Worm (Caenorhabditis elegans): Measurements from ENCODE around the gene C16C8.7.
"Not testable (repeated sequence)": the region's sequence is repeated elsewhere in the genome, so short reads cannot be mapped to it uniquely, and the experiment has no call there.

C16C8.7 gene

ce11 chrII:3502520-3503323, 42.8 kb upstream of the C16C8.7 start, which contains the start of the genes col-71 and Y49F6B.2 (continued):
- TF ChIP-seq fkh-10 (GFP tag; optimal IDR thresholded peaks at IDR 0.05): no peak
- TF ChIP-seq ets-4 (tag; optimal IDR thresholded peaks at IDR 0.05): peak; percentile 88
- no peak for TF ChIP-seq fkh-6 (tag; optimal IDR thresholded peaks at IDR 0.05)
- peak; percentile 83 for TF ChIP-seq tbx-2 (tag; optimal IDR thresholded peaks at IDR 0.05)
- TF ChIP-seq sdc-2 (tag; optimal IDR thresholded peaks at IDR 0.05): no peak
- peak; percentile 67 for TF ChIP-seq elt-2 (tag; optimal IDR thresholded peaks at IDR 0.05)
- no peak for TF ChIP-seq ceh-48 (tag; optimal IDR thresholded peaks at IDR 0.05)
- TF ChIP-seq ceh-19 (GFP tag; optimal IDR thresholded peaks at IDR 0.05): no peak
- TF ChIP-seq mec-3 (tag; optimal IDR thresholded peaks at IDR 0.05; ENCODE audit: borderline replicate concordance): peak; percentile 86
- peak; percentile 86 for TF ChIP-seq ceh-2 (tag; optimal IDR thresholded peaks at IDR 0.05)
- TF ChIP-seq odd-2 (tag; optimal IDR thresholded peaks at IDR 0.05): no peak
- peak; percentile 30 for TF ChIP-seq gmeb-2 (tag; optimal IDR thresholded peaks at IDR 0.05)
- no peak for TF ChIP-seq K02D7.2 (tag; optimal IDR thresholded peaks at IDR 0.05)
- TF ChIP-seq ceh-45 (GFP tag; IDR thresholded peaks at IDR 0.05): no peak
- TF ChIP-seq ceh-9 (tag; optimal IDR thresholded peaks at IDR 0.05): no peak
- no peak for TF ChIP-seq unc-3 (GFP tag; conservative IDR thresholded peaks at IDR 0.05)
- peak; percentile 31 for TF ChIP-seq unc-3 (tag; optimal IDR thresholded peaks at IDR 0.05)
- TF ChIP-seq fax-1 (tag; optimal IDR thresholded peaks at IDR 0.05): peak; percentile 70
- peak; percentile 84 for TF ChIP-seq tbx-7 (tag; optimal IDR thresholded peaks at IDR 0.05)

DNA sequence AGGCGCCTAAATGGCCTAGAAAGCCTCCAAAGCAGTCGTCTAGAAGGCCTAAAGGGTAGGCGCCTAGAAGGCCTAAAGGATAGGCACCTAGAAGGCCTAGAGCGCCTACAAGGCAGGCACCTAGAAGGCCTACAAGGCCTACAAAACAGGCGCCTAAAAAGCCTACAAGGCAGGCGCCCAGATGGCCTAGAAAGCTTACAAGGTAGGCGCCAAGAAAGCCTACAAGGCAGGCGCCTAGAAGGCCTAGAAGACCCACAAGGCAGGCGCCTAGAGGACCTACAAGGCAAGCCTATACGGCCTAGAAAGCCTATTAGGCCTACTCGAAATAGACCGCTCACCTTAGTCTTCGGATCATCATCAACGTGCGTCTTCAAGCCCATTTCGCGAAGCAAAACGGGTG, 42.1 kb upstream of the C16C8.7 start:
- TF ChIP-seq fkh-6 (tag; optimal IDR thresholded peaks at IDR 0.05) (no peak), ceh-45 (GFP tag; IDR thresholded peaks at IDR 0.05) (0 out of 2 replicates have a peak, but pooled peaks have one; percentile 6)

DNA sequence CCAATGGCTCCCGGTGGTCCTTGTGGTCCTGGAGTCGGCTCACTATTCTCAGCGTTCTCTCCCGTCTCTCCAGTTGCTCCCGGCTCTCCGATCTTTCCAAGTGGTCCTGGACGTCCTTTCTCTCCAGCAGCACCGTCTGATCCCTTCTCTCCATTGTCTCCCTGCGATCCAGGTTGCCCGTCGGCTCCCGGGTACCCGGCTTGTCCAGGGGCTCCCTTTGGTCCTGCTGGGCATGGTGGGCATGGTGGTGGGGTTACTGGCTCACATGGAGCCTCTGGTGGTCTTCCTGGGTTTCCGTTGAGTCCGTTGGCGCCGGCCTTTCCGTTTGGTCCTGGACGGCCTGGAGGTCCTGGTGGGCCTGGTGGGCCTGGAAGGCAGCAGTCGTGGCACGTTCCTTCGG, 40.4 kb upstream of the C16C8.7 start:
- TF ChIP-seq ceh-45 (GFP tag; IDR thresholded peaks at IDR 0.05): no peak
- no peak for TF ChIP-seq che-1 (tag; optimal IDR thresholded peaks at IDR 0.05)
- TF ChIP-seq C08G9.2 (tag; optimal IDR thresholded peaks at IDR 0.05): peak; percentile 14
- no peak for TF ChIP-seq ama-1 (optimal IDR thresholded peaks at IDR 0.05)
- no peak for TF ChIP-seq fkh-6 (tag; optimal IDR thresholded peaks at IDR 0.05)

- TF ChIP-seq tbx-7 (tag; optimal IDR thresholded peaks at IDR 0.05) (no peak), unc-3 (GFP tag; conservative IDR thresholded peaks at IDR 0.05) (no peak), unc-3 (tag; optimal IDR thresholded peaks at IDR 0.05) (no peak), elt-2 (tag; optimal IDR thresholded peaks at IDR 0.05) (peak; percentile 35), ceh-2 (tag; optimal IDR thresholded peaks at IDR 0.05) (no peak)
Measured at ce11 chrII:3499386-3499785, 39.4 kb upstream of the C16C8.7 start, which contains the start of gene Y49F6B.9. Gene Y49F6B.9, minus strand, starts transcription at chrII:3499387.

- not testable (repeated sequence) for TF ChIP-seq ceh-34, hlh-6, ceh-9 (tag; optimal IDR thresholded peaks at IDR 0.05)
Measured at ce11 chrII:3490797-3491196, 30.8 kb upstream of the C16C8.7 start, which contains the start of gene fbxb-112. Gene fbxb-112, plus strand, starts transcription at chrII:3491097.

DNA sequence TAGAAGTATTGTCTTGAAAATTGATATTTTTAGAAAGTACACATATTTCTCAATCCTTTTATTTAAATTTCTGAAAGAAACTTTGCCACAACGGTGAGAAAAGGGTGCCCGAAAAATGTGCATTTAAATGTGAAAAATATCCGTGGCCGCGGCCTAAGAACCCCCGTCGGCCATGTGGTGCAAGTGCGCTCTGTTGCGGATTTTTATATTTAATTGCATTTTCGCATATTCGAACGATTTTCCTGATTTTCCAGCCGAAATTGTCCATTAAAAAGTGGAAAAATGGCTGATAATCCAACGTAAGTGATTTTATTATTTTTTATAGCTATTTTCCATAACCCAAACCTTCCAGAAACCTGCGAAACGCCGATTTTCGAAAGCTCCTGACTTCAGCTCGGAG, 22.3 kb upstream of the C16C8.7 start, which contains the start of gene smu-2:
Gene smu-2 (plus strand): TSS at position 178 of the 400 bp plus-strand sequence.
- TF ChIP-seq unc-3 (GFP tag; conservative IDR thresholded peaks at IDR 0.05) (0 out of 2 replicates have a peak, but pooled peaks have one; percentile 9), unc-3 (tag; optimal IDR thresholded peaks at IDR 0.05) (no peak), ceh-24 (tag; optimal IDR thresholded peaks at IDR 0.05) (no peak), nfya-1 (tag; optimal IDR thresholded peaks at IDR 0.05) (peak; percentile 33), zip-5 (tag; optimal IDR thresholded peaks at IDR 0.05) (peak; percentile 76), ceh-22 (tag; optimal IDR thresholded peaks at IDR 0.05) (no peak), pha-2 (tag; optimal IDR thresholded peaks at IDR 0.05) (no peak), ceh-18 (tag; optimal IDR thresholded peaks at IDR 0.05) (peak; percentile 48), unc-55 (GFP tag; optimal IDR thresholded peaks at IDR 0.05) (no peak), npax-4 (tag; optimal IDR thresholded peaks at IDR 0.05) (no peak), ceh-6 (GFP tag; optimal IDR thresholded peaks at IDR 0.05) (no peak), K02D7.2 (tag; optimal IDR thresholded peaks at IDR 0.05) (no peak), fkh-6 (tag; optimal IDR thresholded peaks at IDR 0.05) (peak; percentile 12), ceh-9 (tag; optimal IDR thresholded peaks at IDR 0.05) (no peak), ceh-45 (GFP tag; IDR thresholded peaks at IDR 0.05) (peak; percentile 50; the same call in 1 of the 2 replicates), Y22D7AL.16 (tag; optimal IDR thresholded peaks at IDR 0.05) (no peak), hlh-8 (tag; optimal IDR thresholded peaks at IDR 0.05) (peak; percentile 42), ttx-3 (tag; optimal IDR thresholded peaks at IDR 0.05) (peak; percentile 41), tbx-2 (tag; optimal IDR thresholded peaks at IDR 0.05) (peak; percentile 81), hlh-13 (GFP tag; optimal IDR thresholded peaks at IDR 0.05) (no peak), elt-2 (tag; optimal IDR thresholded peaks at IDR 0.05) (peak; percentile 72), dve-1 (tag; optimal IDR thresholded peaks at IDR 0.05) (no peak), sox-2 (GFP tag; IDR thresholded peaks at IDR 0.05) (no peak)

All from whole organism, late embryonic.